Fruit fly (Drosophila melanogaster): ENCODE results near the gene CG3556.

Gene CG3556

dm6 chrX:4581769-4582168 is 51.7 kb downstream of the CG3556 start:
- TF ChIP-seq CG6792 (GFP tag; optimal IDR thresholded peaks at IDR 0.05) (no peak), Lpt (GFP tag; optimal IDR thresholded peaks at IDR 0.05) (no peak), Eip78C (GFP tag) (peak; percentile 58), Hr38 (GFP tag; optimal IDR thresholded peaks at IDR 0.05) (no peak), eg (GFP tag; IDR thresholded peaks at IDR 0.05) (0 out of 3 replicates have a peak, but pooled peaks have one; percentile 23), OdsH (GFP tag; optimal IDR thresholded peaks at IDR 0.05) (peak; percentile 4), CG11902 (GFP tag; optimal IDR thresholded peaks at IDR 0.05) (no peak), CG8632 (GFP tag; optimal IDR thresholded peaks at IDR 0.05) (no peak), dac (GFP tag; optimal IDR thresholded peaks at IDR 0.05) (no peak), CG8319 (GFP tag; optimal IDR thresholded peaks at IDR 0.05) (no peak), CG16779 (tag; optimal IDR thresholded peaks at IDR 0.05) (no peak), achi (GFP tag; optimal IDR thresholded peaks at IDR 0.05) (peak; percentile 14), CG8119 (GFP tag; IDR thresholded peaks at IDR 0.05) (0 out of 3 replicates have a peak, but pooled peaks have one; percentile 18), CG6808 (GFP tag; optimal IDR thresholded peaks at IDR 0.05) (no peak), pdm3 (GFP tag; optimal IDR thresholded peaks at IDR 0.05) (no peak), net (GFP tag; optimal IDR thresholded peaks at IDR 0.05) (no peak), acj6 (GFP tag; optimal IDR thresholded peaks at IDR 0.05) (no peak), Eip75B (GFP tag; optimal IDR thresholded peaks at IDR 0.05) (no peak), CG6854 (GFP tag; optimal IDR thresholded peaks at IDR 0.05) (no peak), vri (GFP tag; optimal IDR thresholded peaks at IDR 0.05) (no peak), Ets96B (tag; optimal IDR thresholded peaks at IDR 0.05) (no peak), Hr4 (GFP tag; optimal IDR thresholded peaks at IDR 0.05) (no peak), CG31627 (GFP tag; optimal IDR thresholded peaks at IDR 0.05) (peak; percentile 3), CG4318 (GFP tag; optimal IDR thresholded peaks at IDR 0.05) (no peak), CG34406 (GFP tag; optimal IDR thresholded peaks at IDR 0.05) (no peak), cyc (GFP tag; optimal IDR thresholded peaks at IDR 0.05) (peak; percentile 3), CG1621 (tag; optimal IDR thresholded peaks at IDR 0.05) (no peak), Smox (GFP tag; optimal IDR thresholded peaks at IDR 0.05) (no peak), CG10631 (GFP tag; optimal IDR thresholded peaks at IDR 0.05) (peak; percentile 29), CG9139 (GFP tag; optimal IDR thresholded peaks at IDR 0.05) (no peak), Sox102F (GFP tag; optimal IDR thresholded peaks at IDR 0.05) (peak; percentile 24), fkh (GFP tag; optimal IDR thresholded peaks at IDR 0.05) (no peak), CG3032 (tag; optimal IDR thresholded peaks at IDR 0.05) (no peak), Gug (GFP tag; IDR thresholded peaks at IDR 0.05) (no peak), fd85E (GFP tag; optimal IDR thresholded peaks at IDR 0.05) (no peak), Met (GFP tag; optimal IDR thresholded peaks at IDR 0.05) (peak; percentile 36), CG10669 (GFP tag; optimal IDR thresholded peaks at IDR 0.05) (no peak), ss (GFP tag; optimal IDR thresholded peaks at IDR 0.05) (no peak), CG6163 (GFP tag; IDR thresholded peaks at IDR 0.05) (peak; percentile 54; the same call in 1 of the 3 replicates), lz (GFP tag; optimal IDR thresholded peaks at IDR 0.05) (peak; percentile 3), Hr39 (GFP tag; optimal IDR thresholded peaks at IDR 0.05) (no peak), Eip93F (GFP tag; optimal IDR thresholded peaks at IDR 0.05) (no peak), CG6276 (GFP tag; optimal IDR thresholded peaks at IDR 0.05) (no peak), spab (GFP tag; optimal IDR thresholded peaks at IDR 0.05) (no peak), CG11762 (GFP tag; optimal IDR thresholded peaks at IDR 0.05; ENCODE audit: insufficient read depth) (no peak), CG3919 (GFP tag; optimal IDR thresholded peaks at IDR 0.05) (peak; percentile 7), svp (GFP tag) (peak; percentile 43), esn (GFP tag; optimal IDR thresholded peaks at IDR 0.05) (peak; percentile 26), fd59A (GFP tag; optimal IDR thresholded peaks at IDR 0.05) (no peak), CG11294 (GFP tag; IDR thresholded peaks at IDR 0.05) (no peak), CG32006 (GFP tag; optimal IDR thresholded peaks at IDR 0.05) (peak; percentile 21), Blimp-1 (GFP tag; optimal IDR thresholded peaks at IDR 0.05) (no peak), Ets21C (GFP tag; optimal IDR thresholded peaks at IDR 0.05) (no peak)

All from whole organism, prepupa.